Fruit fly (Drosophila melanogaster): ENCODE results near the gene Fer3HCH.

- TF ChIP-seq foxo (GFP tag; optimal IDR thresholded peaks at IDR 0.05) = no peak
- no peak for TF ChIP-seq Jra (GFP tag; optimal IDR thresholded peaks at IDR 0.05)
- TF ChIP-seq usp (GFP tag; optimal IDR thresholded peaks at IDR 0.05) = no peak
- no peak for TF ChIP-seq OdsH (GFP tag; optimal IDR thresholded peaks at IDR 0.05)
- TF ChIP-seq CG9705 (GFP tag; optimal IDR thresholded peaks at IDR 0.05) = no peak
- no peak for TF ChIP-seq CG32264 (GFP tag; optimal IDR thresholded peaks at IDR 0.05)
- TF ChIP-seq jim (GFP tag; optimal IDR thresholded peaks at IDR 0.05) = no peak
- no peak for TF ChIP-seq br (GFP tag; optimal IDR thresholded peaks at IDR 0.05)
- no peak for TF ChIP-seq woc (GFP tag; optimal IDR thresholded peaks at IDR 0.05)
- no peak for TF ChIP-seq rgr (GFP tag; optimal IDR thresholded peaks at IDR 0.05)
- TF ChIP-seq dl (GFP tag; optimal IDR thresholded peaks at IDR 0.05; ENCODE audit: insufficient read depth in 1 of 2, partially characterized antibody in 2 of 2) = no peak
- no peak for TF ChIP-seq psq (GFP tag; optimal IDR thresholded peaks at IDR 0.05)
These were observed 6.2 kb downstream of the Fer3HCH start for dm6 chrX:13101817-13102216.

All from whole organism, wandering third instar larva.